Worm (Caenorhabditis elegans) whole organism, L1 larva: Measurements from ENCODE around the gene pxmp-4.

Source experiments
- C16A3.4 ChIP-seq: fragments of 150-350 bp; optimal IDR thresholded peaks from 2 replicates; lab custom pipeline; 2014; ENCODE audit warnings: missing biosample characterization, missing genetic modification characterization
- C34B4.2 ChIP-seq: sonication (generic microtip); optimal IDR thresholded peaks from 2 replicates; lab custom pipeline; 2017; ENCODE audit warnings: mild to moderate bottlenecking, missing genetic modification characterization, missing compliant biosample characterization
- F16B12.6 ChIP-seq: fragments of 150-350 bp; optimal IDR thresholded peaks from 2 replicates; lab custom pipeline; 2014; ENCODE audit warnings: missing biosample characterization, missing genetic modification characterization
- blmp-1 ChIP-seq: fragments of 150-350 bp; optimal IDR thresholded peaks from 2 replicates; lab custom pipeline; 2014; ENCODE audit warnings: missing biosample characterization, missing genetic modification characterization
- ceh-82 ChIP-seq, 3 experiments: fragments of 150-350 bp in 1 of 3; sonication (generic microtip) in 2 of 3; optimal IDR thresholded peaks; 2 replicates each; lab custom pipeline; 2014 to 2017; ENCODE audit warnings: missing biosample characterization in 3 of 3, missing genetic modification characterization in 3 of 3
- dpl-1 ChIP-seq, 3 experiments: fragments of 150-350 bp in 2 of 3; sonication (generic microtip) in 1 of 3; optimal IDR thresholded peaks; 2 replicates each; lab custom pipeline; 2014 to 2017; ENCODE audit warnings: missing biosample characterization in 3 of 3, missing genetic modification characterization in 3 of 3, missing genetic modification reagents in 3 of 3
- efl-1 ChIP-seq, 4 experiments: fragments of 150-350 bp; optimal IDR thresholded peaks in 3 of 4; peaks in 1 of 4; 1 replicate in 1 of 4; 2 replicates in 3 of 4; lab custom pipeline; 2014; ENCODE audit warnings: missing biosample characterization in 2 of 4, missing genetic modification characterization in 2 of 4, missing genetic modification reagents in 2 of 4
- elt-3 ChIP-seq, 6 experiments: fragments of 150-350 bp in 1 of 6; sonication (generic microtip); optimal IDR thresholded peaks; 2 replicates each; lab custom pipeline; 2017 to 2018; ENCODE audit warnings: missing biosample characterization in 6 of 6, missing genetic modification characterization in 6 of 6, inconsistent platforms in 1 of 6
- fkh-8 ChIP-seq: sonication (generic microtip); optimal IDR thresholded peaks from 2 replicates; lab custom pipeline; 2016; ENCODE audit warnings: mild to moderate bottlenecking, missing genetic modification characterization, missing compliant biosample characterization
- fos-1 ChIP-seq: fragments of 150-350 bp; optimal IDR thresholded peaks from 2 replicates; lab custom pipeline; 2014; ENCODE audit warnings: missing biosample characterization, missing genetic modification characterization
- hlh-17 ChIP-seq: fragments of 200-800 bp; sonication (Bioruptor generic); optimal IDR thresholded peaks from 2 replicates; lab custom pipeline; 2018; ENCODE audit warnings: missing genetic modification characterization, mild to moderate bottlenecking, missing compliant biosample characterization, moderate library complexity, borderline replicate concordance
- hlh-4 ChIP-seq: sonication (generic microtip); optimal IDR thresholded peaks from 2 replicates; lab custom pipeline; 2016; ENCODE audit warnings: mild to moderate bottlenecking, missing genetic modification characterization, missing compliant biosample characterization
- irx-1 ChIP-seq: sonication (generic microtip); optimal IDR thresholded peaks from 2 replicates; lab custom pipeline; 2016; ENCODE audit warnings: missing genetic modification characterization, missing compliant biosample characterization
- isw-1 ChIP-seq: fragments of 200-800 bp; sonication (Bioruptor generic); IDR thresholded peaks from 2 replicates; pipeline ENCODE4 v1.3.6; 2022; ENCODE audit warnings: missing genetic modification characterization, missing compliant biosample characterization
- lin-13 ChIP-seq: fragments of 150-350 bp; optimal IDR thresholded peaks from 2 replicates; lab custom pipeline; 2014; ENCODE audit warnings: missing biosample characterization, missing genetic modification reagents, missing genetic modification characterization
- lin-14 ChIP-seq: fragments of 200-800 bp; sonication (Bioruptor generic); optimal IDR thresholded peaks from 2 replicates; lab custom pipeline; 2018; ENCODE audit warnings: mild to moderate bottlenecking, missing genetic modification characterization, moderate library complexity, missing compliant biosample characterization
- lin-35 ChIP-seq, 2 experiments: fragments of 150-350 bp; optimal IDR thresholded peaks; 2 replicates each; lab custom pipeline; 2014; ENCODE audit warnings: missing biosample characterization in 2 of 2, missing genetic modification characterization in 2 of 2, missing genetic modification reagents in 2 of 2
- lir-3 ChIP-seq: sonication (generic microtip); optimal IDR thresholded peaks from 2 replicates; lab custom pipeline; 2016; ENCODE audit warnings: mild to moderate bottlenecking, missing genetic modification characterization, moderate library complexity, missing compliant biosample characterization; ENCODE audit not compliant: poor library complexity
- lsy-2 ChIP-seq, 2 experiments: fragments of 150-350 bp; optimal IDR thresholded peaks; 2 replicates each; lab custom pipeline; 2014; ENCODE audit warnings: missing biosample characterization in 2 of 2, missing genetic modification characterization in 2 of 2
- mdl-1 ChIP-seq, 2 experiments: fragments of 150-350 bp; optimal IDR thresholded peaks; 2 replicates each; lab custom pipeline; 2014 to 2017; ENCODE audit warnings: missing biosample characterization in 2 of 2, missing genetic modification characterization in 2 of 2, inconsistent platforms in 1 of 2
- mef-2 ChIP-seq: fragments of 150-350 bp; optimal IDR thresholded peaks from 2 replicates; lab custom pipeline; 2014; ENCODE audit warnings: missing biosample characterization, missing genetic modification characterization
- mep-1 ChIP-seq: fragments of 150-350 bp; optimal IDR thresholded peaks from 2 replicates; lab custom pipeline; 2014; ENCODE audit warnings: missing biosample characterization, missing genetic modification characterization
- nhr-11 ChIP-seq: fragments of 150-350 bp; optimal IDR thresholded peaks from 2 replicates; lab custom pipeline; 2014; ENCODE audit warnings: missing biosample characterization, missing genetic modification characterization
- nhr-20 ChIP-seq: sonication (generic microtip); optimal IDR thresholded peaks from 2 replicates; lab custom pipeline; 2016; ENCODE audit warnings: mild to moderate bottlenecking, missing genetic modification characterization, missing compliant biosample characterization
- nhr-237 ChIP-seq: fragments of 150-350 bp; optimal IDR thresholded peaks from 2 replicates; lab custom pipeline; 2014; ENCODE audit warnings: missing biosample characterization, missing genetic modification characterization
- nhr-28 ChIP-seq: fragments of 150-350 bp; optimal IDR thresholded peaks from 2 replicates; lab custom pipeline; 2014; ENCODE audit warnings: missing biosample characterization, missing genetic modification characterization
- nhr-47 ChIP-seq: sonication (generic microtip); optimal IDR thresholded peaks from 2 replicates; lab custom pipeline; 2016; ENCODE audit warnings: mild to moderate bottlenecking, missing genetic modification characterization, moderate library complexity, missing compliant biosample characterization
- nhr-71 ChIP-seq: sonication (generic microtip); optimal IDR thresholded peaks from 2 replicates; lab custom pipeline; 2016; ENCODE audit warnings: mild to moderate bottlenecking, missing genetic modification characterization, moderate library complexity, missing compliant biosample characterization
- nhr-77 ChIP-seq: fragments of 150-350 bp; optimal IDR thresholded peaks from 2 replicates; lab custom pipeline; 2014; ENCODE audit warnings: missing biosample characterization, missing genetic modification characterization
- nhr-85 ChIP-seq: sonication (generic microtip); peaks from one replicate; lab custom pipeline; 2016; ENCODE audit warnings: missing genetic modification characterization, inconsistent platforms, missing compliant biosample characterization
- nhr-90 ChIP-seq: sonication (generic microtip); optimal IDR thresholded peaks from 2 replicates; lab custom pipeline; 2016; ENCODE audit warnings: mild to moderate bottlenecking, missing genetic modification characterization, missing compliant biosample characterization; ENCODE audit not compliant: poor library complexity
- pax-3 ChIP-seq: fragments of 200-800 bp; sonication (Bioruptor generic); optimal IDR thresholded peaks from 2 replicates; lab custom pipeline; 2018; ENCODE audit warnings: mild to moderate bottlenecking, missing genetic modification characterization, moderate library complexity, missing compliant biosample characterization
- rnt-1 ChIP-seq: sonication (generic microtip); optimal IDR thresholded peaks from 2 replicates; lab custom pipeline; 2016; ENCODE audit warnings: mild to moderate bottlenecking, missing genetic modification characterization, moderate library complexity, missing compliant biosample characterization
- snu-23 ChIP-seq: sonication (generic microtip); optimal IDR thresholded peaks from 2 replicates; lab custom pipeline; 2016; ENCODE audit warnings: missing genetic modification characterization, missing compliant biosample characterization
- sup-37 ChIP-seq: fragments of 200-800 bp; sonication (Bioruptor generic); optimal IDR thresholded peaks from 2 replicates; lab custom pipeline; 2018; ENCODE audit warnings: mild to moderate bottlenecking, missing genetic modification characterization, missing compliant biosample characterization
- swsn-7 ChIP-seq: sonication (generic microtip); optimal IDR thresholded peaks from 2 replicates; lab custom pipeline; 2016; ENCODE audit warnings: missing genetic modification characterization, missing compliant biosample characterization
- tbx-2 ChIP-seq: sonication (generic microtip); optimal IDR thresholded peaks from 2 replicates; lab custom pipeline; 2016; ENCODE audit warnings: missing genetic modification characterization, missing compliant biosample characterization
- unc-86 ChIP-seq: sonication (generic microtip); optimal IDR thresholded peaks from 2 replicates; lab custom pipeline; 2016; ENCODE audit warnings: missing genetic modification characterization, missing compliant biosample characterization
- zag-1 ChIP-seq: fragments of 150-350 bp; optimal IDR thresholded peaks from 2 replicates; lab custom pipeline; 2014; ENCODE audit warnings: missing biosample characterization, missing genetic modification characterization
- ztf-11 ChIP-seq, 2 experiments: sonication (generic microtip); optimal IDR thresholded peaks; 2 replicates each; lab custom pipeline; 2016 to 2017; ENCODE audit warnings: missing genetic modification characterization in 2 of 2, missing biosample characterization in 1 of 2, missing compliant biosample characterization in 1 of 2
- ztf-4 ChIP-seq: fragments of 150-350 bp; optimal IDR thresholded peaks from 2 replicates; lab custom pipeline; 2014; ENCODE audit warnings: missing biosample characterization, missing genetic modification characterization

The pxmp-4 gene

DNA sequence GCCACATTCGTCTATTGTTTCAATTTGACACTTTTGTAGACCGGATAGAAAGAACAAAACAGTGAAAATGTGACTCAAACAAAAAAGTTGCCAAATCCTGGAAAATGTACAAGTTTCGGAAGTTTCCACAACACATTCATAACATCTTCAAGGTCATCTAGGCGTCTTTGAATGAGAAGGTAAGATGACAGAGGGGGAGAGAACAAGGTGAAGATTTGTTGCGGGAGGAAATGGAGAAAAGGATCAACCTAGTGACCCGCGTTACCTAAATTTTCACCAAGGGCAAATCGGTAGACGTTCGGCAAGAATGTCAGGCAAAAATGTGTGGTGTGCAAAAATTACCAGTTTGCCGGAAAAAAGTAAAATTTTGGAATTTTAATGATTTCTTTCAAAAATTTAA is 40.8 kb upstream of the pxmp-4 start:
- TF ChIP-seq efl-1 (optimal IDR thresholded peaks at IDR 0.05; lab: Kevin White, UChicago) (no peak), efl-1 (GFP tag; optimal IDR thresholded peaks at IDR 0.05 in 1 of 2; lab: Kevin White, UChicago) (peak in 1 of 2 experiments; percentile 80), blmp-1 (peak; percentile 70), nhr-11 (tag; lab: Kevin White, UChicago) (no peak)

DNA sequence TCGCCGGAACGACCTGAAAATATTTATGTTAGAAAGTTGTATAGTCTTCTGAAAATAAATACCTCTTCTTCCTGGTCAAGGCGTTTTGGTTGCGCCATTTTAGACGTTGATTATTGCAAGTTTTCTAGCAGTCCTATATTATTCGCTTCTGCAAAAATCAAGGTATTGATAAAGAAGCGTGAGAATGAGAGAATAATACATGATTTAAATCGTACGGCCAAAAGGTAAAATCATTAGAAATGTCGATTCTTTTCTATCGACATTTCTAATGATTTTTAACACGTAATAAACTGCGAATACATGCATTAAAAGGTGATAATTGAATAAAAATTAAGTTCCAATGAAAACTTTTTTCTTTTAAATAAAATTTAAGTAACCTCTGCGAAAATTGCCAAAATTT is 38.9 kb upstream of the pxmp-4 start, which contains the start of gene fln-1:
Gene fln-1 (minus strand): TSS at position 101 of the 400 bp plus-strand sequence.
- TF ChIP-seq fos-1 (tag; lab: Kevin White, UChicago) (no peak), efl-1 (optimal IDR thresholded peaks at IDR 0.05; lab: Kevin White, UChicago) (no peak), efl-1 (GFP tag; optimal IDR thresholded peaks at IDR 0.05 in 1 of 2; lab: Kevin White, UChicago) (peak in 1 of 2 experiments; percentile 48)

DNA sequence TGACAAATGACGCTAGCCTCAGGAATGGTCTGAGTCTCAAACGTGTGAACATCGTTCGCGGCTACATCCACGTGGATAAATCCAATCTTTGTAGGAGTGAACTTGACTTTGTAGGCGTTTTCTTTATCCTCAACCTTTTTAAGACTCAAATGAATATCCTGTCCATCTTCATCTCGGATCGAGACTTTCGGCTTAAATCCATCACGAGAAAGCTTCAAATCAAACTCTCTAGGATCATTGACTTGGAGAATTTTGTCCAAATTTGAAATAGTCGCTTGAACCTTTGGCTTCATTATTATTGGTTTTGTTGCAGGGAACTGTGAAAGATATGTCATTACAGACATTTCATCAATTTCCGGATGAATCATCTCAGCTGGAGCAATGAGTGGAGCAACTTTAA is 37.0 kb upstream of the pxmp-4 start:
- TF ChIP-seq ceh-82 (tag; optimal IDR thresholded peaks at IDR 0.05; lab: Kevin White, UChicago), result no peak
- no peak for TF ChIP-seq F16B12.6 (tag; lab: Kevin White, UChicago)
- TF ChIP-seq ztf-11 (tag; optimal IDR thresholded peaks at IDR 0.05; lab: Kevin White, UChicago), result no peak
- TF ChIP-seq C34B4.2 (tag; lab: Kevin White, UChicago), result no peak
- TF ChIP-seq lsy-2 (tag; optimal IDR thresholded peaks at IDR 0.05; lab: Kevin White, UChicago), result no peak
- TF ChIP-seq tbx-2 (tag; lab: Kevin White, UChicago), result no peak

ce11 chrIV:372146-372789 is 35.3 kb upstream of the pxmp-4 start:
- TF ChIP-seq ceh-82 (tag; optimal IDR thresholded peaks at IDR 0.05; lab: Kevin White, UChicago) (peak; percentile 21 to 68 (median 24)), swsn-7 (peak; percentile 3), nhr-85 (tag; lab: Kevin White, UChicago) (peak; percentile 27), elt-3 (tag; optimal IDR thresholded peaks at IDR 0.05; lab: Kevin White, UChicago) (no peak), snu-23 (peak; percentile 5), mep-1 (tag; lab: Kevin White, UChicago) (no peak), nhr-47 (tag; lab: Kevin White, UChicago) (peak; percentile 14), dpl-1 (GFP tag; optimal IDR thresholded peaks at IDR 0.05; lab: Kevin White, UChicago) (peak in 1 of 3 experiments; percentile 25), lsy-2 (tag; optimal IDR thresholded peaks at IDR 0.05; lab: Kevin White, UChicago) (peak in 1 of 2 experiments; percentile 9), lir-3 (tag; lab: Kevin White, UChicago) (no peak), pax-3 (no peak), nhr-90 (tag; lab: Kevin White, UChicago) (no peak), nhr-237 (tag; lab: Kevin White, UChicago) (no peak), unc-86 (tag; lab: Kevin White, UChicago) (peak; percentile 17), isw-1 (peak; percentile 26), sup-37 (GFP tag; lab: Kevin White, UChicago) (no peak), efl-1 (optimal IDR thresholded peaks at IDR 0.05; lab: Kevin White, UChicago) (peak; percentile 45 to 48), efl-1 (GFP tag; optimal IDR thresholded peaks at IDR 0.05 in 1 of 2; lab: Kevin White, UChicago) (peak in 1 of 2 experiments; percentile 12)

ce11 chrIV:366406-366805 is 29.4 kb upstream of the pxmp-4 start:
- TF ChIP-seq swsn-7, result peak; percentile 28
- peak; percentile 23 for TF ChIP-seq fkh-8 (tag; lab: Kevin White, UChicago)
- peak in 1 of 6 experiments; percentile 12 for TF ChIP-seq elt-3 (tag; optimal IDR thresholded peaks at IDR 0.05; lab: Kevin White, UChicago)
- no peak for TF ChIP-seq mdl-1 (tag; optimal IDR thresholded peaks at IDR 0.05; lab: Kevin White, UChicago)
- peak; percentile 31 for TF ChIP-seq nhr-85 (tag; lab: Kevin White, UChicago)
- TF ChIP-seq nhr-71 (tag; lab: Kevin White, UChicago), result peak; percentile 53
- TF ChIP-seq C16A3.4, result no peak
- no peak for TF ChIP-seq zag-1 (tag; lab: Kevin White, UChicago)
- TF ChIP-seq nhr-28 (tag; lab: Kevin White, UChicago), result no peak
- TF ChIP-seq nhr-77 (tag; lab: Kevin White, UChicago), result no peak
- TF ChIP-seq lsy-2 (tag; optimal IDR thresholded peaks at IDR 0.05; lab: Kevin White, UChicago), result peak; percentile 26 to 69
- TF ChIP-seq dpl-1 (GFP tag; optimal IDR thresholded peaks at IDR 0.05; lab: Kevin White, UChicago), result peak in 2 of 3 experiments; percentile 7 to 44
- TF ChIP-seq lin-13 (GFP tag; lab: Kevin White, UChicago), result peak; percentile 19
- peak; percentile 3 to 46 for TF ChIP-seq lin-35 (GFP tag; optimal IDR thresholded peaks at IDR 0.05; lab: Kevin White, UChicago)
- TF ChIP-seq mep-1 (tag; lab: Kevin White, UChicago), result peak; percentile 64
- TF ChIP-seq ztf-4 (tag; lab: Kevin White, UChicago), result no peak
- TF ChIP-seq nhr-20 (tag; lab: Kevin White, UChicago), result peak; percentile 31
- TF ChIP-seq mef-2, result no peak
- peak; percentile 88 for TF ChIP-seq lin-14 (GFP tag; lab: Kevin White, UChicago)
- no peak for TF ChIP-seq hlh-4 (tag; lab: Kevin White, UChicago)
- no peak for TF ChIP-seq irx-1 (tag; lab: Kevin White, UChicago)
- no peak for TF ChIP-seq F16B12.6 (tag; lab: Kevin White, UChicago)
- no peak for TF ChIP-seq nhr-11 (tag; lab: Kevin White, UChicago)
- TF ChIP-seq rnt-1 (tag; lab: Kevin White, UChicago), result peak; percentile 29
- TF ChIP-seq hlh-17, result no peak
- TF ChIP-seq isw-1, result peak; percentile 4; the same call in 1 of the 2 replicates
